Worm (Caenorhabditis elegans) whole organism, L4 larva: ENCODE results near the gene B0198.3.
A peak's percentile ranks its signal among the peaks of the same experiment; 100 is the strongest.

ENCODE experiments used
- D1046.2 ChIP-seq: fragments of 200-800 bp; sonication (Bioruptor generic); IDR thresholded peaks from 2 replicates; pipeline ENCODE4 v1.3.6; 2022; ENCODE audit warnings: missing genetic modification characterization, missing compliant biosample characterization
- ZK546.5 ChIP-seq, 2 experiments: sonication (generic microtip); optimal IDR thresholded peaks; 2 replicates each; lab custom pipeline; 2017; ENCODE audit warnings: missing biosample characterization in 2 of 2, missing genetic modification characterization in 2 of 2
- ama-1 ChIP-seq: fragments of 150-350 bp; optimal IDR thresholded peaks from 2 replicates; lab custom pipeline; 2014; ENCODE audit warnings: inconsistent platforms, mixed read lengths
- daf-16 ChIP-seq, 3 experiments: sonication (generic microtip); optimal IDR thresholded peaks; 2 replicates each; lab custom pipeline; 2016 to 2017; ENCODE audit warnings: missing genetic modification characterization in 3 of 3, missing genetic modification reagents in 3 of 3, mild to moderate bottlenecking in 2 of 3, missing compliant biosample characterization in 2 of 3, missing biosample characterization in 1 of 3, moderate library complexity in 1 of 3
- dve-1 ChIP-seq: sonication (generic microtip); optimal IDR thresholded peaks from 2 replicates; lab custom pipeline; 2017; ENCODE audit warnings: antibody characterized with exemption, mild to moderate bottlenecking, missing genetic modification characterization, missing compliant biosample characterization; ENCODE audit not compliant: insufficient read depth
- hlh-30 ChIP-seq: sonication (generic microtip); optimal IDR thresholded peaks from 2 replicates; lab custom pipeline; 2017; ENCODE audit warnings: antibody characterized with exemption, mild to moderate bottlenecking, missing genetic modification characterization, missing compliant biosample characterization; ENCODE audit not compliant: insufficient read depth
- mdl-1 ChIP-seq, 2 experiments: fragments of 150-350 bp in 1 of 2; sonication (generic microtip) in 1 of 2; optimal IDR thresholded peaks; 2 replicates each; lab custom pipeline; 2014 to 2017; ENCODE audit warnings: missing biosample characterization in 2 of 2, missing genetic modification characterization in 2 of 2
- mxl-3 ChIP-seq: fragments of 200-800 bp; sonication (Bioruptor generic); optimal IDR thresholded peaks from 2 replicates; lab custom pipeline; 2018; ENCODE audit warnings: mild to moderate bottlenecking, missing genetic modification characterization, missing compliant biosample characterization
- nhr-28 ChIP-seq: fragments of 150-350 bp; optimal IDR thresholded peaks from 2 replicates; lab custom pipeline; 2014; ENCODE audit warnings: missing biosample characterization, missing genetic modification characterization

B0198.3 gene

ce11 chrX:11993327-11993726 is 63.5 kb downstream of the B0198.3 start (continued):
- TF ChIP-seq D1046.2 (GFP tag; lab: Robert Waterston, UW) (0 out of 2 replicates have a peak, but pooled peaks have one; percentile 64), mdl-1 (tag; optimal IDR thresholded peaks at IDR 0.05; lab: Kevin White, UChicago) (no peak)

DNA sequence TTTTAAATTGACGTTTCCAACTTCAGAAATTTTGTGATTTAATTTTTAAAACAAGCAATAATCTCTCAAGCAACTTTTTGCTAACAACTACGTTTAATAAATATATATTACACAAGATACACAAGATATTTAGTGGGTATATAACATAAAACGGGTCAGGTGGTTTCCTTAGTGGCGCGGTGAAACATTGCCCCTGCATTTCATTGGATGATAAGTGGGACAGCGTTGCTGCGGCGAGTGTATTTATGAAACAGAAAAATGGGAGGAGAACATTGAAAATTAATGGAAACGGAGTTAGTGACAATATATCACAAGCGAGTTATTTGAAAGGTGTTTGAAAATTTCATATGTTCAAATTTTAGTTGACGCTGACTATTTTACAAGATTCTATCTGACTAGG is 64.1 kb downstream of the B0198.3 start:
- no peak for TF ChIP-seq ama-1 (lab: Kevin White, UChicago)
- no peak for TF ChIP-seq ZK546.5 (tag; optimal IDR thresholded peaks at IDR 0.05; lab: Kevin White, UChicago)
- TF ChIP-seq nhr-28 (tag; lab: Kevin White, UChicago), result peak; percentile 51
- TF ChIP-seq mxl-3 (GFP tag; lab: Kevin White, UChicago), result peak; percentile 49
- no peak for TF ChIP-seq daf-16 (GFP tag; optimal IDR thresholded peaks at IDR 0.05; lab: Kevin White, UChicago)
- TF ChIP-seq daf-16 (tag; optimal IDR thresholded peaks at IDR 0.05; lab: Kevin White, UChicago), result peak; percentile 16
- peak; percentile 66 for TF ChIP-seq hlh-30
- peak; percentile 15 for TF ChIP-seq dve-1 (tag; lab: Kevin White, UChicago)
